Fruit fly (Drosophila melanogaster) S2 (cell line): ENCODE results near the gene Syx8.
A peak's percentile ranks its signal among the peaks of the same experiment; 100 is the strongest.

ENCODE experiments used
- CG8478 ChIP-seq: fragments of >200 bp; optimal IDR thresholded peaks from 2 replicates; lab custom pipeline; 2018
- CTCF ChIP-seq, 2 experiments: fragments of >200 bp; optimal IDR thresholded peaks; 2 replicates each; lab custom pipeline; 2018

- TF ChIP-seq CG8478 (lab: Kevin White, UChicago) (no peak), CTCF (optimal IDR thresholded peaks at IDR 0.05; lab: Kevin White, UChicago) (peak in 1 of 2 experiments; percentile 44)
These were observed 2.7 kb downstream of the Syx8 start, which contains the start of gene UQCR-C2 for dm6 chr3L:16584074-16584578.
